Fruit fly (Drosophila melanogaster) Kc167 (cell line): ENCODE results near the gene CG11562.

Experiments
- Myc ChIP-seq: fragments of >200 bp; optimal IDR thresholded peaks from 2 replicates; lab custom pipeline; 2017; ENCODE audit warnings: missing external identifiers
- Sin3A ChIP-seq: fragments of >200 bp; optimal IDR thresholded peaks from 2 replicates; lab custom pipeline; 2018; ENCODE audit warnings: missing external identifiers
- h ChIP-seq: fragments of >200 bp; optimal IDR thresholded peaks from 3 replicates; lab custom pipeline; 2018; ENCODE audit warnings: missing external identifiers
- insv ChIP-seq: fragments of >200 bp; optimal IDR thresholded peaks from 3 replicates; lab custom pipeline; 2018; ENCODE audit warnings: missing external identifiers
- psq ChIP-seq: fragments of >200 bp; optimal IDR thresholded peaks from 2 replicates; lab custom pipeline; 2017; ENCODE audit warnings: missing external identifiers
- ttk ChIP-seq: sonication (Bioruptor generic); optimal IDR thresholded peaks from 2 replicates; lab custom pipeline; 2017; ENCODE audit warnings: missing external identifiers

Gene CG11562

DNA sequence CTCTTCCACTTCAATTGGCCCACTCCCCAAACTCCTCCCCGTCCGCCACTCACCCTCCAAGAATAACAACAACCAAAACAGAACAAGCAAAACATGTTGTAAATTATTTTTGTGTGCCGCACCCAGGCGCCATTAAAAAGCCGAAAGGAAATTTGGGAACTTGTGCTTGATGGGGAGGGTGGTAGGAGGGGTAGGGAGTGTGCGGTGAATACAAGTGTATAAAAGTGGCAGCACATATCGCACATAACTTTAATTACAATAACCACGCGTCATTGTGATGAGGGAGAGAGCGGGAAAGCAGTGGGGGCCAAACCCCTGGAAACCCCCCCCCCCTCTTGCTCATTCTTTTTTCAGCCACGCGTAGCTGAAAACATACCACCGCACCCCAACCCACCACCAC is 14.9 kb downstream of the CG11562 start:
- no peak for TF ChIP-seq psq (lab: Kevin White, UChicago)
- no peak for TF ChIP-seq Sin3A
- TF ChIP-seq insv: no peak
- TF ChIP-seq Myc: no peak
- no peak for TF ChIP-seq h (lab: Kevin White, UChicago)
- no peak for TF ChIP-seq ttk (lab: Kevin White, UChicago)

DNA sequence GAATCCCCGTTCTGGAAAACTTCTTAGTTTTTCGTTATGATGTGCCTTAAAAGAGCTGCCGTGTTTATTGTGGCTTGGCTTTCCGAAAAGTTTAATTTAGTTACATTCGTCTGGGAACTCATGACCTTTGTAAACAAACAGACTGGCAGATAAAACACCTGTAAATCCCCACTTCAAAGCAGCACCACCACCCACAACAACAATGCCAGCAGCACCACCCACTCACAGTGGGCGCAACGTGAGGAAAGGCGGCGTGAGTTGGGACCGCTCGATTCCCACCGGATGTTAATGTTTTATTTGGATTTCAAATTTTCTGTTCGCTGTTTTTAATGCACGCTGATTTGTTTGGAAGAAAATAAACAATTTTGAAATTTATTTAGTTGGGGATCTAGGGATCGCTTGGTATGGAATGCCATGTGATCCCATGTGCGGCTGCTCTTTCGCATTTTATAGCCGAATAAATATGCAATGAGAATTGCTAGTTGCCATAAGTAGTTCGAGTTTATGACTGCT is 16.0 kb downstream of the CG11562 start:
- TF ChIP-seq insv (no peak), h (lab: Kevin White, UChicago) (no peak), Myc (no peak), psq (lab: Kevin White, UChicago) (no peak), ttk (lab: Kevin White, UChicago) (no peak), Sin3A (no peak)

DNA sequence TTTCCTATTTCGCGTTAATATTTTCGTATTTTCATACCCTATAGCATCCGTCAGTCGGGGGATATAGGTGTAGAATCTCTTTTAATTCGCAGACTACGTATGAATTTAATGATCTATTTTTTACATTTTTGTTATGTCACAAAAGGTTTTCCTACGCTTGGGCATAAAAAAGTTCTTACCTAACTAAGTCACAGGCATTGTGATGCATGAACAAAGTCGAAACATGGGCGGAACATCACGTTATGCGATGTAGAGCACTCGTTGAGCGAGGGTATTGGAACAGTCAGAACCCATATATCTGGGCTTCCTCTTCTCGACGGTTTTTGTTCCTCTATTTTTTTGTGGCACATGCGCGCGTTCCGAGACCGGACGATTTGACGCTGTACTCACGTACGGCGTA is 17.0 kb downstream of the CG11562 start:
- TF ChIP-seq Myc (no peak), psq (lab: Kevin White, UChicago) (no peak)

DNA sequence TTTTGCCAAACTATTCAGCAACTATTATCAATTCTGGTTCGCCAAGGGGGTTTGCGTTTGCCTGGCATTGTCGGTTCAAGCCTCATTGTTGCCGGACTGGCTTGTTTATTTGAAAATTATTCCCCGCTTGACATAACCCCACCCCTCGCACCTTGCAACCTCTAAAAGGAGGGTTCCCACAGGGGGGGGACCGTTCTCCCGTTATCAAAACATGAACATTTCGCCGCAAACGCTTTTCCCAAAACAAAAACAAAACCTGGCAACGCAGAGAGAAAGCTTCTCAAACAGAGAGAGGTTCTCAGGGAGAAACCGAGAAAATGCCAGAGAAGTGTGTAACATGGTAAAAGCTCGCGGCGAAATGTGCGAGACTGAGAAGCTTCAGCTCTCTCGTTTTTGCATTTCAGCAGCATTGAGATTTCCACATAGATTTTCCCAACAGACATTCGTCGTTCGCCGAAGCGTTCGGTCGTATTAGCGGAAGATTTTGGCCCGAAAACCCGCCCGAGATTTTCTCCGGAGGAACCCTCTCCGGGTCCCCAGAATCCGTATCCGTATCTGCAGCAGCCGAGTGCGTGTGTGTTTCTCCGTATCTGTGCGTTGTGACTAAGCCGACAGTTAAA is 17.7 kb downstream of the CG11562 start:
- no peak for TF ChIP-seq Sin3A
- TF ChIP-seq Myc: no peak

DNA sequence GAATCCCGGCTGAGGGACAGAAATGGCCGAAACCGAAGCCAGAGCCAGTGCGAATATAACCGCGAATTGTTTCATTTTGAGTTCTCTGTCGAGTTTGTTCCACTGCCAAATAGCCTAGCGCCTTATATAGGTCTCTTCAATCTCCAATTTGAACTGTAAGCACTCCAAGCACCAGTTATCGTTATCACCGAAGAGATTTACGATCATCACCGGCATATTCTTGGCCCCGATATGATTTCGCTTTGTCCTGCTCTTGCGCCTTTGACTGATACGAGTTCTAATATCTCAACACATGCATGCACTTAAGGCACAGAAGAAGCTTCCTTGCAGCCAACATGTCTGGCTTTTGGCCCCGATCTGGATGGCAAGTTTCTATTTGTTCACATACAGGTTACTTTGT is 26.9 kb downstream of the CG11562 start, which contains the start of gene CG11912:
Gene CG11912, minus strand, starts transcription at position 101 of the 400 bp plus-strand sequence.
- no peak for TF ChIP-seq ttk (lab: Kevin White, UChicago)
- TF ChIP-seq h (lab: Kevin White, UChicago): no peak
- no peak for TF ChIP-seq psq (lab: Kevin White, UChicago)
- no peak for TF ChIP-seq Myc
- no peak for TF ChIP-seq Sin3A
- TF ChIP-seq insv: no peak

DNA sequence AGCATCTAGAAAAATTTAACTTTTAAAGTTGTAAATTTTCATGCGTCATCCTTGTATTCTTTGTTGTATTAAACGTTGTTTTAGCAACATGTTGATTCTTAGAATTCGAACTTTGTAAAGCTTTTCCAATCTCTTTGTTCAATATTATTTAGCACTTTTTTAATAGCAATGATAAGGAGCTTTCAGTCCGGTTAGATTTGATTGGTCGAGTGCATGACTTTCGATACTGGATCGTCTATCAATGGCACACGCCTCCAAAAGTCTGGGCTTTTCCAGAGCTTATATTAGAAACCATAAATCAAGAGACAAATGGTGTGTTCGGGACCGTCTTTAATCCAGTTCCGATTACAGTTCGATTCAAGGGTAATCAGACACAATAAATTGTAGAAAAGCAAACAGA is 27.5 kb downstream of the CG11562 start:
- no peak for TF ChIP-seq Myc
- TF ChIP-seq psq (lab: Kevin White, UChicago): no peak
- TF ChIP-seq ttk (lab: Kevin White, UChicago): no peak
- TF ChIP-seq Sin3A: no peak
- TF ChIP-seq h (lab: Kevin White, UChicago): no peak

DNA sequence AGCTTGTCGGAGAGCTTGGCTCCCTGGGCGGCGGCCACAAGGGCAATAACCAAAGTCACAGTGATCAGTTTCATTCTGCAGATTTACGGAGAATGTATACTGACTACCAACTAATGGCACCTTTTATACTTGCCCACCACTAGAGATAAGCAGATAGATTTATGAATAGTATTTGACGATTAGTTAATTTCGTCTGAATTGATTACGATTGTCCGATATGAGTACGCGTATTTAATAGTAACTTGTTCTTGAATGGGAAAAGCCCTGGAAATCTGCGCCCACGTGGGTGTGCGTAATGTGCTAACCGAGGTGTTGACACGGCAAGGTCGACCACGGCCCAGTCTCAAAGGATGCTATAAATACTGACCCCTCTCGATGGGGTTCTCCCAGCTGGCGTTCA is 28.9 kb downstream of the CG11562 start, which contains the start of gene CG11911:
Gene CG11911, minus strand, starts transcription at position 101 of the 400 bp plus-strand sequence.
- TF ChIP-seq h (lab: Kevin White, UChicago): no peak
- TF ChIP-seq psq (lab: Kevin White, UChicago): no peak
- no peak for TF ChIP-seq Sin3A
- TF ChIP-seq insv: no peak
- no peak for TF ChIP-seq Myc
- no peak for TF ChIP-seq ttk (lab: Kevin White, UChicago)

DNA sequence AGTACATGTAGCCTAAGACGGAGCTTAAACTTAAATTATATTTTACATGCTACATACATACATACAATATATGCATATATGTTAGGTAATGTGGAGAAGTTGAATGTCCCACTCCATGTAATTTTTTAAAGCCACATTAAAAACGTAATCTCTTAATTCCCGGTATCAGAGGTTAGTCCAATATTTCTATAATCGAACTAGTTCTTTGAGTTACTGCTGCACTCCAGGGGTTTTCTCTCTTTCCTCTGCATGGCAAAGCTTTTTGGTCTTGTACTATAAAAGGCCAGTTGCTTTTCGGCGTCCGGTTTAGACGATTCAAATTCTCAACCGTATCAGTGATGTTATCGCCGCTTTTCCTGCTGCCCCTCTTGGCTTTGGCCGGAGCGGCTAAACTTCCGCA is 29.6 kb downstream of the CG11562 start, which contains the start of gene CG33127:
Gene CG33127, plus strand, starts transcription at position 309 of the 400 bp plus-strand sequence.
- TF ChIP-seq Sin3A (no peak), psq (lab: Kevin White, UChicago) (no peak), h (lab: Kevin White, UChicago) (no peak), insv (no peak), Myc (no peak), ttk (lab: Kevin White, UChicago) (no peak)

DNA sequence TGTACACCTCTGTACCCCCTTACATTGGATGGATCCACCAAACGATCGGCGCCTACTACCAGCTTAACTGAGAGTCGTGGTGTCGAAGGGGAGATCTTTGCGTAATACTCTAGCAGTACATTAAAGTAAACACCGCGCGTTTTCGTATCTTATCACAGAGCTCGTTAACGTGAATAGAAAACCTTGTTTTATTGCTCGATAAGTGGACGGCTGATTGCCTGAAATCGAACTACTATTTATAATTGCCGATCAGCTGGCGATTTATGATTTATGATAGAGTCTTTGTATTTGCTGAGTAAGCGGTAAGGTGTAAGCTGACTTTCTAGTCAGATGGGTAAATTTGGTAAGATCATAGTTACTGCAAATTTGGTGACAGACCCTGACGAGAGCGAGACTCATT is 30.7 kb downstream of the CG11562 start:
- TF ChIP-seq insv: no peak
- no peak for TF ChIP-seq ttk (lab: Kevin White, UChicago)
- TF ChIP-seq psq (lab: Kevin White, UChicago): no peak
- TF ChIP-seq h (lab: Kevin White, UChicago): no peak
- no peak for TF ChIP-seq Sin3A
- TF ChIP-seq Myc: no peak

DNA sequence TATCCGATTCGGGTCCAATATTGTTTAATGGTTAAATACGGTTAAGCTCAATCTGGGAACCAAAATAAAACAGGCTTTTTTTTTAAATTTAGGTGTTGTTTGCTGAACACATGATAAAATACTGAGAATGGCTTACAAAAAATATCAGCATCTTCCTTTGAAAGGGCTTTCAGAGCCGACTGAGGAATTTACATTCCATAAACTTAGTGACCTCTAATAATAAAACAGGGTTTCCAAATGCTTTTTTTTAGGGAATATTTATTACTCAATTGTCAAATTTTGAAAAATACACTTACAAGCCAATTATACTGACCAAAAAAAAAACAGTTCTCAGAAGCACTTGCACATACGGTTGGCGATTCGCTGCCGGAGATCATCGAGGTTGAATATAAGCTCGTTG is 37.4 kb downstream of the CG11562 start, which contains the start of gene CG43755:
Gene CG43755, minus strand, starts transcription at position 101 of the 400 bp plus-strand sequence.
- TF ChIP-seq Sin3A: no peak
- no peak for TF ChIP-seq ttk (lab: Kevin White, UChicago)
- no peak for TF ChIP-seq insv
- no peak for TF ChIP-seq h (lab: Kevin White, UChicago)
- no peak for TF ChIP-seq Myc
- TF ChIP-seq psq (lab: Kevin White, UChicago): no peak

DNA sequence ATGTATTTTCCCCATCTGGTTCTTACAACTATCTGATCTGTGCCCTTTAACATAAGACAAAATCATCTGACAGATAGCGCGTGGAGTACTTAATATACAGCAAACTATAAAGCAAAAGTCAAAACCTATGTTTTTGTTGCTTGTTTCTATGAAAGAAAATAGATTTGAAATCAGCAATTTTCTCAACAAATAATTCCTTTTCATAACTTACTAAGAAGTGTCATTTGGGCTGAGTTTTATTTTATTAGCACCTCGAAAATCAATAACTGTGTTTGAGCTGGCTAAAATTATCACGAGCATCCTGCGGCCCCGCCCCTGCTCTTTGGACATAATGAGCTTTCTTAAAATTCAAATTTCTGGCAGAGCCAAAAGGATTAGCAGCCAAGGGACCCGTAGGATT is 40.0 kb downstream of the CG11562 start, which contains the start of gene CG31921:
Gene CG31921, minus strand, starts transcription at position 101 of the 400 bp plus-strand sequence.
- no peak for TF ChIP-seq psq (lab: Kevin White, UChicago)
- TF ChIP-seq ttk (lab: Kevin White, UChicago): no peak
- no peak for TF ChIP-seq h (lab: Kevin White, UChicago)
- no peak for TF ChIP-seq Sin3A
